Fruit fly (Drosophila melanogaster) whole organism, embryonic: ENCODE measurements around the gene Atx2.

Experiments used
- Abd-B ChIP-seq: fragments of 200-800 bp; sonication (Bioruptor generic); optimal IDR thresholded peaks from 2 replicates; lab custom pipeline; 2018; ENCODE audit warnings: missing biosample characterization, mild to moderate bottlenecking, missing genetic modification characterization, moderate library complexity
- Adf1 ChIP-seq: fragments of 200-800 bp; sonication (Bioruptor generic); IDR thresholded peaks from 2 replicates; pipeline ENCODE4 v1.3.6; 2022; ENCODE audit warnings: missing biosample characterization, missing genetic modification characterization
- Blimp-1 ChIP-seq: fragments of 200-800 bp; sonication (Bioruptor generic); optimal IDR thresholded peaks from 3 replicates; lab custom pipeline; 2018; ENCODE audit warnings: missing biosample characterization, missing genetic modification characterization, mild to moderate bottlenecking, moderate library complexity, missing genetic modification reagents
- Bteb2 ChIP-seq: fragments of 200-800 bp; sonication (Bioruptor generic); optimal IDR thresholded peaks from 2 replicates; lab custom pipeline; 2016; ENCODE audit warnings: missing biosample characterization, missing genetic modification characterization
- CG11456 ChIP-seq: fragments of 200-800 bp; sonication (Bioruptor generic); IDR thresholded peaks from 3 replicates; pipeline ENCODE4 v1.3.6; 2022; ENCODE audit warnings: missing biosample characterization, missing genetic modification characterization
- CG12769 ChIP-seq: fragments of 200-800 bp; sonication (Bioruptor generic); optimal IDR thresholded peaks from 2 replicates; lab custom pipeline; 2019; ENCODE audit warnings: missing biosample characterization, mild to moderate bottlenecking, missing genetic modification characterization, moderate library complexity
- CG15696 ChIP-seq: fragments of 200-800 bp; sonication (Bioruptor generic); optimal IDR thresholded peaks from 2 replicates; lab custom pipeline; 2019; ENCODE audit warnings: missing biosample characterization, mild to moderate bottlenecking, missing genetic modification characterization, moderate library complexity
- CG16863 ChIP-seq: fragments of 200-800 bp; sonication (Bioruptor generic); optimal IDR thresholded peaks from 3 replicates; lab custom pipeline; 2016; ENCODE audit warnings: missing biosample characterization, missing genetic modification characterization
- CG17359 ChIP-seq: fragments of 200-800 bp; sonication (Bioruptor generic); optimal IDR thresholded peaks from 3 replicates; lab custom pipeline; 2018; ENCODE audit warnings: missing biosample characterization, mild to moderate bottlenecking, missing genetic modification characterization, moderate library complexity
- CG17361 ChIP-seq: fragments of 200-800 bp; sonication (Bioruptor generic); IDR thresholded peaks from 3 replicates; pipeline ENCODE4 v1.3.6; 2022; ENCODE audit warnings: missing biosample characterization, missing genetic modification characterization
- CG17385 ChIP-seq: fragments of 200-800 bp; sonication (Bioruptor generic); optimal IDR thresholded peaks from 3 replicates; lab custom pipeline; 2018; ENCODE audit warnings: missing biosample characterization, mild to moderate bottlenecking, missing genetic modification characterization
- CG2120 ChIP-seq: fragments of 200-800 bp; sonication (Bioruptor generic); optimal IDR thresholded peaks from 3 replicates; lab custom pipeline; 2016; ENCODE audit warnings: missing biosample characterization, missing genetic modification characterization
- CG2199 ChIP-seq: fragments of 200-800 bp; sonication (Bioruptor generic); IDR thresholded peaks from 3 replicates; pipeline ENCODE4 v1.3.6; 2022; ENCODE audit warnings: missing biosample characterization, missing genetic modification characterization
- CG43689 ChIP-seq: fragments of 200-800 bp; sonication (Bioruptor generic); IDR thresholded peaks from 2 replicates; pipeline ENCODE4 v1.3.6; 2022; ENCODE audit warnings: missing biosample characterization, missing genetic modification characterization
- CG6689 ChIP-seq: fragments of 200-800 bp; sonication (Bioruptor generic); IDR thresholded peaks from 2 replicates; pipeline ENCODE4 v1.3.6; 2022; ENCODE audit warnings: missing biosample characterization, missing genetic modification characterization
- CG7839 ChIP-seq: fragments of 200-800 bp; sonication (Bioruptor generic); optimal IDR thresholded peaks from 3 replicates; lab custom pipeline; 2018; ENCODE audit warnings: missing biosample characterization, mild to moderate bottlenecking, missing genetic modification characterization, moderate library complexity
- Deaf1 ChIP-seq: fragments of 200-800 bp; optimal IDR thresholded peaks from 3 replicates; lab custom pipeline; 2019; ENCODE audit warnings: missing biosample characterization, mild to moderate bottlenecking, missing genetic modification characterization, moderate library complexity
- Dp ChIP-seq: fragments of 200-800 bp; sonication (Bioruptor generic); optimal IDR thresholded peaks from 2 replicates; lab custom pipeline; 2018; ENCODE audit warnings: missing biosample characterization, mild to moderate bottlenecking, missing genetic modification characterization, moderate library complexity
- Ets65A ChIP-seq: fragments of 200-800 bp; sonication (Bioruptor generic); peaks from one replicate; lab custom pipeline; 2016; ENCODE audit warnings: missing biosample characterization, missing genetic modification characterization
- Ets97D ChIP-seq: fragments of 200-800 bp; sonication (Bioruptor generic); optimal IDR thresholded peaks from 3 replicates; lab custom pipeline; 2016; ENCODE audit warnings: missing biosample characterization, missing genetic modification characterization
- H2.0 ChIP-seq: fragments of 200-800 bp; sonication (Bioruptor generic); IDR thresholded peaks from 2 replicates; pipeline ENCODE4 v1.3.6; 2022; ENCODE audit warnings: missing biosample characterization, missing genetic modification characterization
- HLH4C ChIP-seq: fragments of 200-800 bp; sonication (Bioruptor generic); IDR thresholded peaks from 3 replicates; pipeline ENCODE4 v1.3.6; 2022; ENCODE audit warnings: missing biosample characterization, missing genetic modification characterization; ENCODE audit not compliant: partially characterized antibody
- Hsf ChIP-seq: fragments of 200-800 bp; sonication (Bioruptor generic); optimal IDR thresholded peaks from 3 replicates; lab custom pipeline; 2016; ENCODE audit warnings: missing biosample characterization, missing genetic modification characterization
- Lhr ChIP-seq: fragments of 200-800 bp; sonication (Bioruptor generic); optimal IDR thresholded peaks from 3 replicates; lab custom pipeline; 2017; ENCODE audit warnings: mild to moderate bottlenecking, missing biosample characterization, missing genetic modification reagents, missing genetic modification characterization
- Lpt ChIP-seq: fragments of >200 bp; optimal IDR thresholded peaks from 2 replicates; lab custom pipeline; 2018; ENCODE audit warnings: missing biosample characterization, missing genetic modification characterization
- Mad ChIP-seq: fragments of 200-800 bp; sonication (Bioruptor generic); optimal IDR thresholded peaks from 2 replicates; lab custom pipeline; 2016; ENCODE audit warnings: missing biosample characterization, missing genetic modification characterization
- Scr ChIP-seq: fragments of 200-800 bp; sonication (Bioruptor generic); IDR thresholded peaks from 2 replicates; pipeline ENCODE4 v1.3.6; 2022; ENCODE audit warnings: missing biosample characterization, missing genetic modification characterization; ENCODE audit not compliant: partially characterized antibody
- abd-A ChIP-seq: fragments of 200-800 bp; sonication (Bioruptor generic); optimal IDR thresholded peaks from 3 replicates; lab custom pipeline; 2019; ENCODE audit warnings: missing biosample characterization, mild to moderate bottlenecking, missing genetic modification characterization, moderate library complexity
- amos ChIP-seq: fragments of 200-800 bp; sonication (Bioruptor generic); IDR thresholded peaks from 2 replicates; pipeline ENCODE4 v1.3.6; 2022; ENCODE audit warnings: missing biosample characterization, missing genetic modification characterization; ENCODE audit not compliant: partially characterized antibody
- bcd ChIP-seq: fragments of 200-800 bp; sonication (Bioruptor generic); optimal IDR thresholded peaks from 2 replicates; lab custom pipeline; 2017; ENCODE audit warnings: missing biosample characterization, mild to moderate bottlenecking, missing genetic modification characterization
- br ChIP-seq: fragments of >200 bp; optimal IDR thresholded peaks from 2 replicates; lab custom pipeline; 2017
- cg ChIP-seq: fragments of 200-800 bp; sonication (Bioruptor generic); optimal IDR thresholded peaks from 3 replicates; lab custom pipeline; 2019; ENCODE audit warnings: missing biosample characterization, mild to moderate bottlenecking, missing genetic modification characterization, moderate library complexity
- dati ChIP-seq: fragments of 200-800 bp; sonication (Bioruptor generic); IDR thresholded peaks from 2 replicates; pipeline ENCODE4 v1.3.6; 2022; ENCODE audit warnings: missing biosample characterization, missing genetic modification characterization
- fd64A ChIP-seq: fragments of 200-800 bp; sonication (Bioruptor generic); optimal IDR thresholded peaks from 3 replicates; lab custom pipeline; 2018; ENCODE audit warnings: missing biosample characterization, mild to moderate bottlenecking, missing genetic modification characterization
- hkb ChIP-seq, 2 experiments: fragments of 200-800 bp in 1 of 2; fragments of >200 bp in 1 of 2; sonication (Bioruptor generic) in 1 of 2; IDR thresholded peaks in 1 of 2; optimal IDR thresholded peaks in 1 of 2; 2 replicates each; pipeline versions ENCODE4 v1.3.6 to Lab custom; 2017 to 2022; ENCODE audit warnings: missing biosample characterization in 1 of 2, missing genetic modification characterization in 1 of 2
- insv ChIP-seq, 2 experiments: fragments of 200-800 bp; sonication (Bioruptor generic); optimal IDR thresholded peaks; 3 replicates each; lab custom pipeline; 2016 to 2018; ENCODE audit warnings: missing biosample characterization in 2 of 2, missing genetic modification characterization in 2 of 2
- inv ChIP-seq: fragments of 200-800 bp; sonication (Bioruptor generic); IDR thresholded peaks from 2 replicates; pipeline ENCODE4 v1.3.6; 2022; ENCODE audit warnings: missing biosample characterization, missing genetic modification characterization; ENCODE audit not compliant: partially characterized antibody
- kni ChIP-seq: fragments of 200-800 bp; sonication (Bioruptor generic); optimal IDR thresholded peaks from 3 replicates; lab custom pipeline; 2017; ENCODE audit warnings: mild to moderate bottlenecking, missing biosample characterization, missing genetic modification reagents, missing genetic modification characterization
- mld ChIP-seq: fragments of 200-800 bp; sonication (Bioruptor generic); IDR thresholded peaks from 3 replicates; pipeline ENCODE4 v1.3.6; 2022; ENCODE audit warnings: missing biosample characterization, missing genetic modification characterization; ENCODE audit not compliant: partially characterized antibody
- pita ChIP-seq: fragments of 200-800 bp; sonication (Bioruptor generic); optimal IDR thresholded peaks from 2 replicates; lab custom pipeline; 2017; ENCODE audit warnings: missing biosample characterization, mild to moderate bottlenecking, missing genetic modification characterization
- row ChIP-seq: fragments of 200-800 bp; sonication (Bioruptor generic); IDR thresholded peaks from 3 replicates; pipeline ENCODE4 v1.3.6; 2022; ENCODE audit warnings: missing biosample characterization, missing genetic modification characterization
- sens ChIP-seq: fragments of 200-800 bp; sonication (Bioruptor generic); peaks from one replicate; lab custom pipeline; 2016; ENCODE audit warnings: missing biosample characterization, missing genetic modification characterization
- sna ChIP-seq: fragments of 200-800 bp; sonication (Bioruptor generic); IDR thresholded peaks from 2 replicates; pipeline ENCODE4 v1.3.6; 2022; ENCODE audit warnings: missing biosample characterization, missing genetic modification characterization; ENCODE audit not compliant: partially characterized antibody
- stc ChIP-seq: fragments of 200-800 bp; sonication (Bioruptor generic); IDR thresholded peaks from 2 replicates; pipeline ENCODE4 v1.3.6; 2022; ENCODE audit warnings: missing biosample characterization, missing genetic modification characterization
- stwl ChIP-seq: fragments of 200-800 bp; sonication (Bioruptor generic); optimal IDR thresholded peaks from 3 replicates; lab custom pipeline; 2018; ENCODE audit warnings: missing biosample characterization, mild to moderate bottlenecking, missing genetic modification characterization, moderate library complexity
- vnd ChIP-seq: fragments of 200-800 bp; sonication (Bioruptor generic); IDR thresholded peaks from 3 replicates; pipeline ENCODE4 v1.3.6; 2022; ENCODE audit warnings: missing biosample characterization, missing genetic modification characterization; ENCODE audit not compliant: partially characterized antibody
- vvl ChIP-seq: fragments of 200-800 bp; sonication (Bioruptor generic); IDR thresholded peaks from 2 replicates; pipeline ENCODE4 v1.3.6; 2022; ENCODE audit warnings: missing biosample characterization, missing genetic modification characterization

The Atx2 gene

dm6 chr3R:15437458-15438414 is 29.5 kb downstream of the Atx2 start (continued):
- TF ChIP-seq fd64A (GFP tag; lab: Kevin White, UChicago) (no peak), Lpt (GFP tag; lab: Kevin White, UChicago) (no peak), stwl (tag; lab: Kevin White, UChicago) (peak; percentile 78), Blimp-1 (peak; percentile 99), vnd (GFP tag; lab: Robert Waterston, UW) (no peak), CG2199 (peak; percentile 70; the same call in 2 of the 3 replicates), mld (GFP tag; lab: Robert Waterston, UW) (no peak), vvl (GFP tag; lab: Robert Waterston, UW) (0 out of 2 replicates have a peak, but pooled peaks have one; percentile 21), Bteb2 (GFP tag; lab: Kevin White, UChicago) (peak; percentile 3), Dp (peak; percentile 23), CG43689 (GFP tag; lab: Robert Waterston, UW) (no peak), CG15696 (tag; lab: Kevin White, UChicago) (peak; percentile 22), sens (peak; percentile 30), bcd (no peak), cg (GFP tag; lab: Kevin White, UChicago) (peak; percentile 70), CG17359 (tag; lab: Kevin White, UChicago) (no peak), CG17385 (GFP tag; lab: Kevin White, UChicago) (no peak), Adf1 (GFP tag; lab: Robert Waterston, UW) (peak; percentile 85), pita (GFP tag; lab: Kevin White, UChicago) (peak; percentile 63), sna (GFP tag; lab: Robert Waterston, UW) (0 out of 2 replicates have a peak, but pooled peaks have one; percentile 21), insv (GFP tag; optimal IDR thresholded peaks at IDR 0.05; lab: Kevin White, UChicago) (peak in 1 of 2 experiments; percentile 53), kni (GFP tag; lab: Kevin White, UChicago) (peak; percentile 84), row (GFP tag; lab: Robert Waterston, UW) (no peak), Deaf1 (tag; lab: Kevin White, UChicago) (peak; percentile 26), br (no peak), Scr (peak; percentile 11; the same call in 1 of the 2 replicates), hkb (optimal IDR thresholded peaks at IDR 0.05; lab: Kevin White, UChicago) (no peak), hkb (GFP tag; IDR thresholded peaks at IDR 0.05; lab: Robert Waterston, UW) (0 out of 2 replicates have a peak, but pooled peaks have one; percentile 20), CG11456 (peak; percentile 34; the same call in 1 of the 3 replicates), CG7839 (tag; lab: Kevin White, UChicago) (no peak), amos (GFP tag; lab: Robert Waterston, UW) (peak; percentile 15; the same call in 1 of the 2 replicates), CG12769 (tag; lab: Kevin White, UChicago) (peak; percentile 80), Lhr (GFP tag; lab: Kevin White, UChicago) (peak; percentile 23), Ets65A (peak; percentile 82), Abd-B (GFP tag; lab: Kevin White, UChicago) (peak; percentile 6), CG16863 (GFP tag; lab: Kevin White, UChicago) (no peak), CG6689 (GFP tag; lab: Robert Waterston, UW) (no peak), Ets97D (GFP tag; lab: Kevin White, UChicago) (peak; percentile 8), dati (GFP tag; lab: Robert Waterston, UW) (no peak), Mad (GFP tag; lab: Kevin White, UChicago) (peak; percentile 4), stc (no peak), abd-A (peak; percentile 38), H2.0 (GFP tag; lab: Robert Waterston, UW) (no peak), HLH4C (GFP tag; lab: Robert Waterston, UW) (no peak), CG2120 (GFP tag; lab: Kevin White, UChicago) (no peak), inv (GFP tag; lab: Robert Waterston, UW) (peak; percentile 8; the same call in 1 of the 2 replicates), Hsf (GFP tag; lab: Kevin White, UChicago) (peak; percentile 24), CG17361 (GFP tag; lab: Robert Waterston, UW) (no peak)
